Fruit fly (Drosophila melanogaster) whole organism, wandering third instar larva: ENCODE data around the gene CG7333.

Experiments
- Abd-B ChIP-seq: fragments of >200 bp; optimal IDR thresholded peaks from 2 replicates; lab custom pipeline; 2017; ENCODE audit warnings: missing biosample characterization, missing genetic modification characterization
- HLH106 ChIP-seq: fragments of 200-800 bp; optimal IDR thresholded peaks from 3 replicates; lab custom pipeline; 2019; ENCODE audit warnings: missing biosample characterization, mild to moderate bottlenecking, missing genetic modification characterization, moderate library complexity
- Hr78 ChIP-seq: fragments of >200 bp; optimal IDR thresholded peaks from 2 replicates; lab custom pipeline; 2017; ENCODE audit warnings: missing biosample characterization, missing genetic modification characterization
- br ChIP-seq: fragments of 200-800 bp; sonication (Bioruptor generic); optimal IDR thresholded peaks from 2 replicates; lab custom pipeline; 2016; ENCODE audit warnings: missing biosample characterization, missing genetic modification characterization
- ey ChIP-seq: fragments of 200-800 bp; sonication (Bioruptor generic); optimal IDR thresholded peaks from 2 replicates; lab custom pipeline; 2016; ENCODE audit warnings: missing biosample characterization, missing genetic modification characterization
- psq ChIP-seq: fragments of 200-800 bp; sonication (Bioruptor generic); optimal IDR thresholded peaks from 3 replicates; lab custom pipeline; 2017; ENCODE audit warnings: missing biosample characterization, mild to moderate bottlenecking, missing genetic modification characterization, moderate library complexity
- usp ChIP-seq: fragments of >200 bp; optimal IDR thresholded peaks from 2 replicates; lab custom pipeline; 2017; ENCODE audit warnings: missing biosample characterization, missing genetic modification characterization

dm6 chr3R:19648289-19648916 lies 48.0 kb downstream of the CG7333 start, which contains the start of the genes CG6195 and CG31220:
- TF ChIP-seq Hr78 (GFP tag; lab: Kevin White, UChicago) (no peak), br (GFP tag; lab: Kevin White, UChicago) (peak; percentile 49), usp (GFP tag; lab: Kevin White, UChicago) (no peak), HLH106 (tag; lab: Kevin White, UChicago) (peak; percentile 26), Abd-B (no peak), psq (GFP tag; lab: Kevin White, UChicago) (no peak), ey (GFP tag; lab: Kevin White, UChicago) (no peak)
